Fruit fly (Drosophila melanogaster) S2 (cell line): ENCODE results near the gene sowah.

Source experiments
- CG8478 ChIP-seq: fragments of >200 bp; optimal IDR thresholded peaks from 2 replicates; lab custom pipeline; 2018
- CTCF ChIP-seq, 2 experiments: fragments of >200 bp; optimal IDR thresholded peaks; 2 replicates each; lab custom pipeline; 2018

DNA sequence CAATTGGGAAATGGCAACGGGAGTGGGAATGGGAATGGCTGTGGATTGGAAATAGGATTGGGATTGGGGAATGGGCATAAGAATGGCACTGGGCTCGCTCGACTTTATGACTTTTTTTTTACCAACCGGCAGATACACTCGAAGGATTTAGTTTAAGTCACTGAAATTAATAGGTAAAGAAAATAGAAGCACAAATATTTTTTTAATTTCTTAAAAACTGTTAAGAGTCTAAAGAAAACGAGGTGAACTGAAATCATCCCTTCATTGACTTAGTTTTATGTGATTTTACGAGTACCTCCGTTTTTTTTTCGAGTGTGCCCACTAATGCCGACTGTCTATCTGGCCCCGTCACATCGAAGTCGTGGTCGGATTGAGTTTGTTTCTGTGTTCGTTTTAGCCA, 2.5 kb upstream of the sowah start:
- TF ChIP-seq CG8478 (lab: Kevin White, UChicago) (no peak), CTCF (optimal IDR thresholded peaks at IDR 0.05; lab: Kevin White, UChicago) (no peak)
